Worm (Caenorhabditis elegans): ENCODE measurements around the gene C48B4.10.

The C48B4.10 gene

DNA sequence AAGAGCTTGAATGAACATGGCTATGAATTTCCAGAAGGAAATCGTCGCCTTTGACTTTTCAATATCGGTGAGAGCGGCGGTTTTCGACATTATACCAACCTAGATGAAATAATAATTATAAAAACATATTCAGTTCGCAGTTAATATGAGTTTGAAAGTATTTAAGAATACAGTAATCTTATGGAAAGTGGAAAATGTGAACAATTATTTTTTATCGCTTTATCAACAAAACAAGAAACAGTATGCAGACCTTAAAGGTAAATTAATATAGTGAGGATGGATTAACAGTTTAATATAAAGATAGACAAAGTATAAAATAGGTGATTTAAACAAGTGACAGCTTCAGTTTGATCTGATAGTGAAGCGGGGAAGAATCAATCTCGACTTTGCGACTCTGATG, 5.8 kb downstream of the C48B4.10 start, which contains the start of gene C48B4.6:
Gene C48B4.6 (minus strand): TSS at position 101 of the 400 bp plus-strand sequence.
- no peak for TF ChIP-seq zfp-3 (GFP tag; conservative IDR thresholded peaks at IDR 0.05)
- no peak for TF ChIP-seq madf-9 (GFP tag; conservative IDR thresholded peaks at IDR 0.05)
- TF ChIP-seq ceh-44 (GFP tag; IDR thresholded peaks at IDR 0.05) = no peak
- no peak for TF ChIP-seq Y48G9A.11 (GFP tag; IDR thresholded peaks at IDR 0.05)
- TF ChIP-seq spr-3 (GFP tag; optimal IDR thresholded peaks at IDR 0.05) = no peak
- TF ChIP-seq nhr-48 (tag; optimal IDR thresholded peaks at IDR 0.05) = no peak
- no peak for TF ChIP-seq nhr-42 (GFP tag; IDR thresholded peaks at IDR 0.05)
- TF ChIP-seq fos-1 (tag; optimal IDR thresholded peaks at IDR 0.05) = no peak
- TF ChIP-seq attf-4 (tag; optimal IDR thresholded peaks at IDR 0.05) = no peak
- TF ChIP-seq mes-2 (tag; optimal IDR thresholded peaks at IDR 0.05; ENCODE audit: poor library complexity, severe bottlenecking) = no peak
- no peak for TF ChIP-seq lin-13 (GFP tag; optimal IDR thresholded peaks at IDR 0.05)
- TF ChIP-seq hif-1 (tag; optimal IDR thresholded peaks at IDR 0.05) = no peak
- no peak for TF ChIP-seq skn-1 (tag; optimal IDR thresholded peaks at IDR 0.05)
- no peak for TF ChIP-seq duxl-1 (tag; optimal IDR thresholded peaks at IDR 0.05; ENCODE audit: poor library complexity)
- TF ChIP-seq ceh-20 (GFP tag; IDR thresholded peaks at IDR 0.05) = no peak
- no peak for TF ChIP-seq hmg-1.1 (GFP tag; IDR thresholded peaks at IDR 0.05)
- no peak for TF ChIP-seq nhr-41 (GFP tag; IDR thresholded peaks at IDR 0.05)

DNA sequence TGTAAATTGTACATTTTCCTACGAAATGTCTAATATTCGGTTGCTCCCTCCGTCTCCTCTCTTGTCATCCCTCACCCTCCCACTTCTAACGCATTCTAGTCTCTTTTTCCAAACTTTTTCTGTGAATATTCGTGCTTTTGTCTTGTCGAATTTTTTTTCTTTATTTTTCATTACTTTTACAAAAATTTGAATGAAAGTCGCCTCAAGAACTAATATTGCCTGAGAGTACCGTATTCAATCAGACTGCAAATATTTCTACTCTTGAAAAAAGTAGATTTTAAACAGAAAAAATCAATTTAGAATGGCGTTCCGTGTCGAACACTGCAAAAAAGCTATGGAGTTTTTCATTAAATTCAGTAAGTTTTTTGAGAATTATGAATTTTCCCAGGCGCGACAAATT, 8.0 kb downstream of the C48B4.10 start, which contains the start of gene ZK1098.11:
Gene ZK1098.11 (plus strand): TSS at position 301 of the 400 bp plus-strand sequence.
- TF ChIP-seq unc-39 (tag; optimal IDR thresholded peaks at IDR 0.05) (no peak), nhr-10 (tag; optimal IDR thresholded peaks at IDR 0.05) (no peak), cey-2 (tag; optimal IDR thresholded peaks at IDR 0.05; ENCODE audit: borderline replicate concordance, insufficient read depth) (no peak), ctbp-1 (GFP tag; IDR thresholded peaks at IDR 0.05) (no peak)

DNA sequence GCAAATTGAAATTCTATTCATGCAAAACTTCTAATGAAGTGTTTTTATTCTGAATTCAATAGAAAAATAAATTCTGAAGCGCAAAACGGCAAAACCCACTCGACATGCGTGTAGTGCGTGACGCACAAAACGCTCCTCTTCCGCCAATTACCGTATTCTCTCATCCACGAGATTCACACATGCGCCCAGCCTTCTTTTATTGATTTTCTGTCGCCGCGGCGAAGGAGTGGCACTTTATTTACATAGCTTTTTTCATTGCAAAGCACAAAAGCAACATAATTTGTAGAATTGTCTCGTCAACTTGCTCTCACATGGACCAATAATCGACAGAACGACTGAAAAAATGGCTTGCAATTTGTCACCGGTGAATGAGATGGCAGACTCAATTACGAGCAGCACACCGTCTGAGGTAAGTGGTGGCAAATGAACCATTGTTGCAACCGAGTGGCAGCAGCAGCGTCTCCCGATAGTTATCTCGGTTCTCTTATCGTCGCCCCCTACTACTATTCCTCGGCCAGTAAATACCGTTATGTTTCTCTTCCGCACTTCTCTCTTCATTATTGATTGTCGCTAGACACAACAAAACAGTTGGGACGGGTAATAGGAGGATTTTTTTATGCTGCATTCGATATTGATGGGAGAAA, 18.2 kb downstream of the C48B4.10 start, which contains the start of gene unc-16:
Gene unc-16 (plus strand): TSS at position 243 of the 644 bp plus-strand sequence.
- TF ChIP-seq snpc-4 (tag; optimal IDR thresholded peaks at IDR 0.05) (no peak), nhr-41 (GFP tag; IDR thresholded peaks at IDR 0.05) (no peak), daf-19 (GFP tag; conservative IDR thresholded peaks at IDR 0.05) (no peak), ZK546.5 (tag; optimal IDR thresholded peaks at IDR 0.05) (peak in 1 of 2 experiments; percentile 9), spr-1 (tag; optimal IDR thresholded peaks at IDR 0.05) (peak; percentile 87), zip-11 (GFP tag; IDR thresholded peaks at IDR 0.05) (no peak), snpc-1.2 (GFP tag; IDR thresholded peaks at IDR 0.05) (no peak), egl-27 (tag; optimal IDR thresholded peaks at IDR 0.05) (no peak), jun-1 (tag; optimal IDR thresholded peaks at IDR 0.05) (no peak), hlh-30 (tag; optimal IDR thresholded peaks at IDR 0.05; ENCODE audit: insufficient read depth) (peak; percentile 98), aly-2 (tag; optimal IDR thresholded peaks at IDR 0.05) (no peak), ceh-28 (tag; optimal IDR thresholded peaks at IDR 0.05) (peak; percentile 61), daf-8 (GFP tag; IDR thresholded peaks at IDR 0.05) (no peak), dmd-8 (GFP tag; IDR thresholded peaks at IDR 0.05) (no peak), ztf-11 (tag; optimal IDR thresholded peaks at IDR 0.05) (no peak), vab-7 (GFP tag; IDR thresholded peaks at IDR 0.05) (peak; percentile 56), gei-8 (GFP tag; optimal IDR thresholded peaks at IDR 0.05) (no peak), nhr-102 (tag; optimal IDR thresholded peaks at IDR 0.05) (peak; percentile 51), lin-13 (GFP tag; optimal IDR thresholded peaks at IDR 0.05) (peak; percentile 59), zfp-3 (GFP tag; conservative IDR thresholded peaks at IDR 0.05) (no peak), mxl-3 (GFP tag; optimal IDR thresholded peaks at IDR 0.05) (peak; percentile 89), nhr-10 (tag; optimal IDR thresholded peaks at IDR 0.05) (no peak), tag-97 (GFP tag; IDR thresholded peaks at IDR 0.05) (no peak), hlh-11 (tag; optimal IDR thresholded peaks at IDR 0.05) (peak; percentile 90), cey-2 (tag; optimal IDR thresholded peaks at IDR 0.05; ENCODE audit: borderline replicate concordance, insufficient read depth) (no peak), R02D3.7 (tag; optimal IDR thresholded peaks at IDR 0.05) (no peak), spr-3 (GFP tag; optimal IDR thresholded peaks at IDR 0.05) (no peak), ceh-32 (tag; optimal IDR thresholded peaks at IDR 0.05; ENCODE audit: poor library complexity) (no peak), lin-15B (tag; optimal IDR thresholded peaks at IDR 0.05) (no peak), zfp-2 (tag; optimal IDR thresholded peaks at IDR 0.05) (peak; percentile 21), madf-5 (GFP tag; IDR thresholded peaks at IDR 0.05) (no peak)

Measured in whole organism, L4 larva.